Fruit fly (Drosophila melanogaster) whole organism, embryonic: ENCODE results near the gene CG7156.

Experiments
- Abd-B ChIP-seq: fragments of 200-800 bp; sonication (Bioruptor generic); optimal IDR thresholded peaks from 2 replicates; lab custom pipeline; 2018; ENCODE audit warnings: missing biosample characterization, mild to moderate bottlenecking, missing genetic modification characterization, moderate library complexity
- C15 ChIP-seq: fragments of 200-800 bp; sonication (Bioruptor generic); IDR thresholded peaks from 3 replicates; pipeline ENCODE4 v1.3.6; 2022; ENCODE audit warnings: missing biosample characterization, missing genetic modification characterization
- CG10147 ChIP-seq: fragments of 200-800 bp; sonication (Bioruptor generic); optimal IDR thresholded peaks from 2 replicates; lab custom pipeline; 2019; ENCODE audit warnings: missing biosample characterization, mild to moderate bottlenecking, missing genetic modification characterization, moderate library complexity
- CG10654 ChIP-seq: fragments of 200-800 bp; sonication (Bioruptor generic); optimal IDR thresholded peaks from 2 replicates; lab custom pipeline; 2016; ENCODE audit warnings: missing biosample characterization, missing genetic modification characterization
- CG10979 ChIP-seq: fragments of 200-800 bp; sonication (Bioruptor generic); optimal IDR thresholded peaks from 2 replicates; lab custom pipeline; 2018; ENCODE audit warnings: missing biosample characterization, mild to moderate bottlenecking, missing genetic modification characterization, moderate library complexity
- CG12155 ChIP-seq: fragments of 200-800 bp; sonication (Bioruptor generic); optimal IDR thresholded peaks from 3 replicates; lab custom pipeline; 2016; ENCODE audit warnings: missing biosample characterization, missing genetic modification characterization
- CG1647 ChIP-seq: fragments of 200-800 bp; sonication (Bioruptor generic); optimal IDR thresholded peaks from 3 replicates; lab custom pipeline; 2016; ENCODE audit warnings: missing biosample characterization, missing genetic modification characterization
- CG17186 ChIP-seq: fragments of 200-800 bp; sonication (Bioruptor generic); optimal IDR thresholded peaks from 3 replicates; lab custom pipeline; 2017; ENCODE audit warnings: missing biosample characterization, missing genetic modification reagents, missing genetic modification characterization
- CG17912 ChIP-seq: fragments of 200-800 bp; sonication (Bioruptor generic); optimal IDR thresholded peaks from 2 replicates; lab custom pipeline; 2018; ENCODE audit warnings: missing biosample characterization, mild to moderate bottlenecking, missing genetic modification characterization
- CG18599 ChIP-seq: fragments of 200-800 bp; sonication (Bioruptor generic); optimal IDR thresholded peaks from 3 replicates; lab custom pipeline; 2017; ENCODE audit warnings: missing biosample characterization, missing genetic modification characterization, mild to moderate bottlenecking, moderate library complexity, missing genetic modification reagents
- CG2202 ChIP-seq: fragments of 200-800 bp; sonication (Bioruptor generic); optimal IDR thresholded peaks from 2 replicates; lab custom pipeline; 2018; ENCODE audit warnings: missing biosample characterization, mild to moderate bottlenecking, missing genetic modification characterization
- CG2889 ChIP-seq: fragments of 200-800 bp; sonication (Bioruptor generic); IDR thresholded peaks from 3 replicates; pipeline ENCODE4 v1.3.6; 2022; ENCODE audit warnings: missing biosample characterization, missing genetic modification characterization
- CG31224 ChIP-seq: fragments of 200-800 bp; sonication (Bioruptor generic); IDR thresholded peaks from 2 replicates; pipeline ENCODE4 v1.3.6; 2022; ENCODE audit warnings: missing biosample characterization, missing genetic modification characterization
- CG4282 ChIP-seq: fragments of 200-800 bp; sonication (Bioruptor generic); optimal IDR thresholded peaks from 2 replicates; lab custom pipeline; 2016; ENCODE audit warnings: missing biosample characterization, missing genetic modification characterization
- CG6175 ChIP-seq: fragments of 200-800 bp; sonication (Bioruptor generic); IDR thresholded peaks from 3 replicates; pipeline ENCODE4 v1.3.6; 2022; ENCODE audit warnings: missing biosample characterization, missing genetic modification characterization
- CG6689 ChIP-seq: fragments of 200-800 bp; sonication (Bioruptor generic); IDR thresholded peaks from 2 replicates; pipeline ENCODE4 v1.3.6; 2022; ENCODE audit warnings: missing biosample characterization, missing genetic modification characterization
- CkIIα-i1 ChIP-seq: fragments of 200-800 bp; sonication (Bioruptor generic); IDR thresholded peaks from 2 replicates; pipeline ENCODE4 v1.3.6; 2022; ENCODE audit warnings: missing biosample characterization, missing genetic modification characterization
- CoRest ChIP-seq: fragments of 200-800 bp; sonication (Bioruptor generic); optimal IDR thresholded peaks from 3 replicates; lab custom pipeline; 2018; ENCODE audit warnings: missing biosample characterization, mild to moderate bottlenecking, missing genetic modification characterization, moderate library complexity
- Doc2 ChIP-seq: fragments of 200-800 bp; sonication (Bioruptor generic); IDR thresholded peaks from 2 replicates; pipeline ENCODE4 v1.3.6; 2022; ENCODE audit warnings: missing biosample characterization, missing genetic modification characterization
- E2f2 ChIP-seq: fragments of 200-800 bp; sonication (Bioruptor generic); IDR thresholded peaks from 2 replicates; pipeline ENCODE4 v1.3.6; 2022; ENCODE audit warnings: missing biosample characterization, missing genetic modification characterization
- Fer2 ChIP-seq: fragments of 200-800 bp; sonication (Bioruptor generic); optimal IDR thresholded peaks from 2 replicates; lab custom pipeline; 2018; ENCODE audit warnings: missing biosample characterization, mild to moderate bottlenecking, missing genetic modification characterization, moderate library complexity
- Gsc ChIP-seq: fragments of 200-800 bp; sonication (Bioruptor generic); IDR thresholded peaks from 2 replicates; pipeline ENCODE4 v1.3.6; 2022; ENCODE audit warnings: missing biosample characterization, missing genetic modification characterization
- Hr51 ChIP-seq, 2 experiments: fragments of 200-800 bp; sonication (Bioruptor generic); optimal IDR thresholded peaks; 2 replicates in 1 of 2; 3 replicates in 1 of 2; lab custom pipeline; 2016 to 2018; ENCODE audit warnings: missing biosample characterization in 2 of 2, missing genetic modification characterization in 2 of 2, mild to moderate bottlenecking in 1 of 2, moderate library complexity in 1 of 2
- Hsf ChIP-seq: fragments of 200-800 bp; sonication (Bioruptor generic); optimal IDR thresholded peaks from 3 replicates; lab custom pipeline; 2016; ENCODE audit warnings: missing biosample characterization, missing genetic modification characterization
- Med ChIP-seq: fragments of 200-800 bp; sonication (Bioruptor generic); peaks from one replicate; lab custom pipeline; 2016; ENCODE audit warnings: missing biosample characterization, missing genetic modification characterization, mild to moderate bottlenecking, inconsistent platforms, moderate library complexity
- Mes4 ChIP-seq: fragments of 200-800 bp; sonication (Bioruptor generic); optimal IDR thresholded peaks from 2 replicates; lab custom pipeline; 2016; ENCODE audit warnings: missing biosample characterization, missing genetic modification characterization
- NC2β ChIP-seq: fragments of 200-800 bp; sonication (Bioruptor generic); optimal IDR thresholded peaks from 2 replicates; lab custom pipeline; 2016; ENCODE audit warnings: missing biosample characterization, missing genetic modification characterization
- Rfx ChIP-seq: fragments of 200-800 bp; sonication (Bioruptor generic); IDR thresholded peaks from 2 replicates; pipeline ENCODE4 v1.3.6; 2022; ENCODE audit warnings: missing biosample characterization, missing genetic modification characterization
- Rx ChIP-seq: fragments of 200-800 bp; sonication (Bioruptor generic); IDR thresholded peaks from 2 replicates; pipeline ENCODE4 v1.3.6; 2022; ENCODE audit warnings: missing biosample characterization, missing genetic modification characterization
- Taf1 ChIP-seq: fragments of 200-800 bp; sonication (Bioruptor generic); IDR thresholded peaks from 2 replicates; pipeline ENCODE4 v1.3.6; 2022; ENCODE audit warnings: missing biosample characterization, missing genetic modification characterization
- Trl ChIP-seq, 3 experiments: fragments of >200 bp in 2 of 3; fragments of 200-800 bp in 1 of 3; sonication (Bioruptor generic) in 1 of 3; optimal IDR thresholded peaks; 2 replicates in 1 of 3; 3 replicates in 2 of 3; lab custom pipeline; 2016 to 2017; ENCODE audit warnings: missing biosample characterization in 1 of 3, missing genetic modification characterization in 1 of 3
- aop ChIP-seq: fragments of 200-800 bp; sonication (Bioruptor generic); IDR thresholded peaks from 2 replicates; pipeline ENCODE4 v1.3.6; 2022; ENCODE audit warnings: missing biosample characterization, missing genetic modification characterization
- ase ChIP-seq: fragments of 200-800 bp; sonication (Bioruptor generic); IDR thresholded peaks from 3 replicates; pipeline ENCODE4 v1.3.6; 2022; ENCODE audit warnings: missing biosample characterization, missing genetic modification characterization
- chif ChIP-seq, 2 experiments: fragments of 200-800 bp; sonication (Bioruptor generic); optimal IDR thresholded peaks; 3 replicates each; lab custom pipeline; 2016; ENCODE audit warnings: missing biosample characterization in 2 of 2, missing genetic modification characterization in 2 of 2
- crol ChIP-seq: fragments of 200-800 bp; sonication (Bioruptor generic); IDR thresholded peaks from 2 replicates; pipeline ENCODE4 v1.3.6; 2022; ENCODE audit warnings: missing biosample characterization, missing genetic modification characterization
- cwo ChIP-seq: fragments of 200-800 bp; sonication (Bioruptor generic); optimal IDR thresholded peaks from 3 replicates; lab custom pipeline; 2017; ENCODE audit warnings: missing biosample characterization, missing genetic modification characterization, mild to moderate bottlenecking, moderate library complexity, missing genetic modification reagents
- dmrt11E ChIP-seq: fragments of 200-800 bp; sonication (Bioruptor generic); optimal IDR thresholded peaks from 3 replicates; lab custom pipeline; 2018; ENCODE audit warnings: missing biosample characterization, mild to moderate bottlenecking, missing genetic modification characterization, moderate library complexity
- fd102C ChIP-seq: fragments of 200-800 bp; sonication (Bioruptor generic); optimal IDR thresholded peaks from 2 replicates; lab custom pipeline; 2018; ENCODE audit warnings: missing biosample characterization, mild to moderate bottlenecking, missing genetic modification characterization, moderate library complexity
- hth ChIP-seq: fragments of >200 bp; optimal IDR thresholded peaks from 2 replicates; lab custom pipeline; 2017; ENCODE audit warnings: inconsistent platforms
- mirr ChIP-seq: fragments of 200-800 bp; sonication (Bioruptor generic); optimal IDR thresholded peaks from 3 replicates; lab custom pipeline; 2018; ENCODE audit warnings: missing biosample characterization, mild to moderate bottlenecking, missing genetic modification characterization
- pan ChIP-seq, 4 experiments: fragments of >200 bp in 3 of 4; fragments of 200-800 bp in 1 of 4; sonication (Bioruptor generic) in 1 of 4; optimal IDR thresholded peaks in 3 of 4; IDR thresholded peaks in 1 of 4; 2 replicates each; pipeline versions ENCODE4 v1.3.6 to Lab custom; 2017 to 2022; ENCODE audit warnings: missing biosample characterization in 2 of 4, missing genetic modification characterization in 2 of 4, mixed read lengths in 1 of 4
- pfk ChIP-seq: fragments of 200-800 bp; sonication (Bioruptor generic); optimal IDR thresholded peaks from 2 replicates; lab custom pipeline; 2018; ENCODE audit warnings: missing biosample characterization, mild to moderate bottlenecking, missing genetic modification characterization, moderate library complexity
- sens-2 ChIP-seq: fragments of 200-800 bp; sonication (Bioruptor generic); IDR thresholded peaks from 2 replicates; pipeline ENCODE4 v1.3.6; 2022; ENCODE audit warnings: missing biosample characterization, missing genetic modification characterization
- stc ChIP-seq: fragments of 200-800 bp; sonication (Bioruptor generic); IDR thresholded peaks from 2 replicates; pipeline ENCODE4 v1.3.6; 2022; ENCODE audit warnings: missing biosample characterization, missing genetic modification characterization
- stwl ChIP-seq: fragments of 200-800 bp; sonication (Bioruptor generic); optimal IDR thresholded peaks from 3 replicates; lab custom pipeline; 2018; ENCODE audit warnings: missing biosample characterization, mild to moderate bottlenecking, missing genetic modification characterization, moderate library complexity
- ttk ChIP-seq: fragments of 200-800 bp; sonication (Bioruptor generic); IDR thresholded peaks from 2 replicates; pipeline ENCODE4 v2.1.2; 2022; ENCODE audit warnings: missing biosample characterization, missing genetic modification characterization
- vnd ChIP-seq: fragments of 200-800 bp; sonication (Bioruptor generic); IDR thresholded peaks from 3 replicates; pipeline ENCODE4 v1.3.6; 2022; ENCODE audit warnings: missing biosample characterization, missing genetic modification characterization; ENCODE audit not compliant: partially characterized antibody
- zfh1 ChIP-seq: fragments of 200-800 bp; sonication (Bioruptor generic); IDR thresholded peaks from 3 replicates; pipeline ENCODE4 v1.3.6; 2022; ENCODE audit warnings: missing biosample characterization, missing genetic modification characterization

CG7156 gene

dm6 chr3R:18242089-18242955 lies at the start of gene CG7156, which contains the start of gene 14-3-3epsilon (continued):
- peak; percentile 33; the same call in 1 of the 2 replicates for TF ChIP-seq CG6689
- no peak for TF ChIP-seq CG31224 (GFP tag; lab: Robert Waterston, UW)
- TF ChIP-seq Trl (optimal IDR thresholded peaks at IDR 0.05; lab: Kevin White, UChicago) = no peak
- peak; percentile 10 for TF ChIP-seq Trl (GFP tag; optimal IDR thresholded peaks at IDR 0.05; lab: Kevin White, UChicago)
- TF ChIP-seq CkIIα-i1 (GFP tag; lab: Robert Waterston, UW) = no peak
- peak; percentile 57 for TF ChIP-seq CG12155 (GFP tag; lab: Kevin White, UChicago)
- TF ChIP-seq NC2β (GFP tag; lab: Kevin White, UChicago) = no peak
- TF ChIP-seq CG4282 (GFP tag; lab: Kevin White, UChicago) = peak; percentile 9
- peak; percentile 66 for TF ChIP-seq CoRest (tag; lab: Kevin White, UChicago)
- TF ChIP-seq CG17186 = peak; percentile 94
- TF ChIP-seq CG10979 (tag; lab: Kevin White, UChicago) = no peak
- no peak for TF ChIP-seq vnd (GFP tag; lab: Robert Waterston, UW)
- TF ChIP-seq Hr51 (GFP tag; optimal IDR thresholded peaks at IDR 0.05; lab: Kevin White, UChicago) = no peak
- no peak for TF ChIP-seq ttk (GFP tag; lab: Robert Waterston, UW)
- TF ChIP-seq CG10147 (GFP tag; lab: Kevin White, UChicago) = no peak
- TF ChIP-seq ase = 0 out of 3 replicates have a peak, but pooled peaks have one; percentile 5
- no peak for TF ChIP-seq pan (optimal IDR thresholded peaks at IDR 0.05; lab: Kevin White, UChicago)
- TF ChIP-seq pan (GFP tag; optimal IDR thresholded peaks at IDR 0.05 in 1 of 2, IDR thresholded peaks at IDR 0.05 in 1 of 2) = peak in 1 of 2 experiments; percentile 59
- TF ChIP-seq Mes4 (GFP tag; lab: Kevin White, UChicago) = peak; percentile 14
- TF ChIP-seq Med (GFP tag; lab: Kevin White, UChicago) = peak; percentile 89
- peak; percentile 38 for TF ChIP-seq Rfx
- no peak for TF ChIP-seq cwo (GFP tag; lab: Kevin White, UChicago)
- TF ChIP-seq Fer2 = no peak
- TF ChIP-seq zfh1 (GFP tag; lab: Robert Waterston, UW) = 0 out of 3 replicates have a peak, but pooled peaks have one; percentile 37
- no peak for TF ChIP-seq crol
- TF ChIP-seq pfk = peak; percentile 7
- peak; percentile 42 for TF ChIP-seq CG18599 (GFP tag; lab: Kevin White, UChicago)
- peak; percentile 43 for TF ChIP-seq Hsf (GFP tag; lab: Kevin White, UChicago)
- TF ChIP-seq CG10654 (GFP tag; lab: Kevin White, UChicago) = peak; percentile 30
- TF ChIP-seq CG2202 (tag; lab: Kevin White, UChicago) = peak; percentile 20
- no peak for TF ChIP-seq CG6175 (GFP tag; lab: Robert Waterston, UW)
- TF ChIP-seq Abd-B (GFP tag; lab: Kevin White, UChicago) = peak; percentile 71
- TF ChIP-seq Doc2 = no peak
- no peak for TF ChIP-seq C15 (GFP tag; lab: Robert Waterston, UW)
- no peak for TF ChIP-seq CG1647 (GFP tag; lab: Kevin White, UChicago)
- peak; percentile 48 for TF ChIP-seq E2f2
- peak in 1 of 2 experiments; percentile 30 for TF ChIP-seq chif (GFP tag; optimal IDR thresholded peaks at IDR 0.05; lab: Kevin White, UChicago)
- peak; percentile 68 for TF ChIP-seq dmrt11E (tag; lab: Kevin White, UChicago)
- no peak for TF ChIP-seq sens-2 (GFP tag; lab: Robert Waterston, UW)
- no peak for TF ChIP-seq hth (lab: Kevin White, UChicago)
- TF ChIP-seq CG17912 (GFP tag; lab: Kevin White, UChicago) = no peak
- no peak for TF ChIP-seq mirr (GFP tag; lab: Kevin White, UChicago)
- TF ChIP-seq Gsc (GFP tag; lab: Robert Waterston, UW) = no peak
- TF ChIP-seq Taf1 (GFP tag; lab: Robert Waterston, UW) = no peak
- no peak for TF ChIP-seq stc (GFP tag; lab: Robert Waterston, UW)
- TF ChIP-seq fd102C (GFP tag; lab: Kevin White, UChicago) = no peak
- peak; percentile 12 for TF ChIP-seq stwl
- TF ChIP-seq Rx = no peak
- TF ChIP-seq aop (GFP tag; lab: Robert Waterston, UW) = 0 out of 2 replicates have a peak, but pooled peaks have one; percentile 8
- no peak for TF ChIP-seq CG2889 (GFP tag; lab: Robert Waterston, UW)
